Worm (Caenorhabditis elegans) whole organism, mixed stage, embryonic: Measurements from ENCODE around the gene F43C11.2.

Experiments used
- blmp-1 ChIP-seq: fragments of 150-350 bp; optimal IDR thresholded peaks from 2 replicates; lab custom pipeline; 2014; ENCODE audit warnings: missing biosample characterization, missing genetic modification characterization
- ces-1 ChIP-seq: fragments of 150-350 bp; optimal IDR thresholded peaks from 2 replicates; lab custom pipeline; 2014; ENCODE audit warnings: missing biosample characterization, missing genetic modification reagents, missing genetic modification characterization
- elt-1 ChIP-seq: sonication (generic microtip); optimal IDR thresholded peaks from 2 replicates; lab custom pipeline; 2017; ENCODE audit warnings: missing genetic modification characterization, mild to moderate bottlenecking, missing compliant biosample characterization, antibody characterized with exemption, moderate library complexity, borderline replicate concordance; ENCODE audit not compliant: insufficient read depth
- lin-13 ChIP-seq: fragments of 150-350 bp; optimal IDR thresholded peaks from 2 replicates; lab custom pipeline; 2014; ENCODE audit warnings: missing biosample characterization, missing genetic modification characterization
- lsy-2 ChIP-seq: fragments of 150-350 bp; optimal IDR thresholded peaks from 2 replicates; lab custom pipeline; 2014; ENCODE audit warnings: missing biosample characterization, missing genetic modification characterization
- mep-1 ChIP-seq: fragments of 150-350 bp; optimal IDR thresholded peaks from 2 replicates; lab custom pipeline; 2017; ENCODE audit warnings: missing biosample characterization, missing genetic modification reagents, missing genetic modification characterization, inconsistent platforms
- mls-2 ChIP-seq: sonication (generic microtip); optimal IDR thresholded peaks from 2 replicates; lab custom pipeline; 2016; ENCODE audit warnings: mild to moderate bottlenecking, missing genetic modification characterization, moderate library complexity, missing compliant biosample characterization
- nhr-237 ChIP-seq: fragments of 150-350 bp; optimal IDR thresholded peaks from 2 replicates; lab custom pipeline; 2014; ENCODE audit warnings: missing biosample characterization, missing genetic modification characterization
- nhr-28 ChIP-seq: fragments of 150-350 bp; optimal IDR thresholded peaks from 2 replicates; lab custom pipeline; 2014; ENCODE audit warnings: missing biosample characterization, missing genetic modification characterization
- pha-4 ChIP-seq: fragments of 150-350 bp; optimal IDR thresholded peaks from 2 replicates; lab custom pipeline; 2018; ENCODE audit warnings: missing biosample characterization, missing genetic modification reagents, missing genetic modification characterization
- tbx-8 ChIP-seq: fragments of 200-800 bp; sonication (Bioruptor generic); optimal IDR thresholded peaks from 2 replicates; lab custom pipeline; 2018; ENCODE audit warnings: mild to moderate bottlenecking, missing genetic modification characterization, moderate library complexity, missing compliant biosample characterization
- unc-62 ChIP-seq: fragments of 150-350 bp; optimal IDR thresholded peaks from 2 replicates; lab custom pipeline; 2014; ENCODE audit warnings: missing biosample characterization, missing genetic modification reagents, missing genetic modification characterization

ce11 chrII:2379673-2380072, 25.1 kb downstream of the F43C11.2 start:
- TF ChIP-seq nhr-237 (tag; lab: Kevin White, UChicago): no peak
- no peak for TF ChIP-seq elt-1
- TF ChIP-seq nhr-28: no peak
- no peak for TF ChIP-seq mep-1
- no peak for TF ChIP-seq tbx-8 (GFP tag; lab: Kevin White, UChicago)
- TF ChIP-seq pha-4 (tag; lab: Kevin White, UChicago): no peak
- no peak for TF ChIP-seq blmp-1 (tag; lab: Kevin White, UChicago)
- no peak for TF ChIP-seq lin-13 (tag; lab: Kevin White, UChicago)
- no peak for TF ChIP-seq unc-62 (GFP tag; lab: Kevin White, UChicago)
- TF ChIP-seq ces-1 (GFP tag; lab: Kevin White, UChicago): no peak
- no peak for TF ChIP-seq mls-2 (tag; lab: Kevin White, UChicago)
- no peak for TF ChIP-seq lsy-2 (tag; lab: Kevin White, UChicago)
